Worm (Caenorhabditis elegans) whole organism, young adult: ENCODE measurements around the gene K03D3.2.

Experiments used
- C06A6.2 ChIP-seq: fragments of 200-800 bp; sonication (Bioruptor generic); conservative IDR thresholded peaks from 2 replicates; pipeline ENCODE4 v1.3.6; 2022; ENCODE audit warnings: missing genetic modification characterization, missing compliant biosample characterization
- C17E4.6 ChIP-seq: fragments of 200-800 bp; sonication (Bioruptor generic); IDR thresholded peaks from 2 replicates; pipeline ENCODE4 v1.3.6; 2022; ENCODE audit warnings: missing genetic modification reagents, missing genetic modification characterization, missing compliant biosample characterization
- D2030.7 ChIP-seq: fragments of 200-800 bp; sonication (Bioruptor generic); IDR thresholded peaks from 2 replicates; pipeline ENCODE4 v1.3.6; 2022; ENCODE audit warnings: missing genetic modification reagents, missing genetic modification characterization, missing compliant biosample characterization
- F22D6.2 ChIP-seq: sonication (generic microtip); optimal IDR thresholded peaks from 2 replicates; lab custom pipeline; 2016; ENCODE audit warnings: mild to moderate bottlenecking, missing genetic modification characterization, missing compliant biosample characterization
- F52B5.7 ChIP-seq: sonication (generic microtip); optimal IDR thresholded peaks from 2 replicates; lab custom pipeline; 2016; ENCODE audit warnings: mild to moderate bottlenecking, missing genetic modification characterization, missing compliant biosample characterization
- T07F8.4 ChIP-seq: sonication (generic microtip); optimal IDR thresholded peaks from 2 replicates; lab custom pipeline; 2016; ENCODE audit warnings: mild to moderate bottlenecking, missing genetic modification characterization, moderate library complexity, missing compliant biosample characterization
- attf-5 ChIP-seq: fragments of 200-800 bp; sonication (Bioruptor generic); optimal IDR thresholded peaks from 2 replicates; lab custom pipeline; 2018; ENCODE audit warnings: mild to moderate bottlenecking, missing genetic modification characterization, missing compliant biosample characterization
- attf-6 ChIP-seq: fragments of 200-800 bp; sonication (Bioruptor generic); IDR thresholded peaks from 2 replicates; pipeline ENCODE4 v1.3.6; 2022; ENCODE audit warnings: missing genetic modification reagents, missing genetic modification characterization, missing compliant biosample characterization
- ccch-3 ChIP-seq: fragments of 200-800 bp; sonication (Bioruptor generic); optimal IDR thresholded peaks from 2 replicates; lab custom pipeline; 2018; ENCODE audit warnings: mild to moderate bottlenecking, missing genetic modification characterization, missing compliant biosample characterization
- egl-44 ChIP-seq: fragments of 200-800 bp; sonication (Bioruptor generic); IDR thresholded peaks from 2 replicates; pipeline ENCODE4 v1.3.6; 2022; ENCODE audit warnings: missing genetic modification reagents, missing genetic modification characterization, missing compliant biosample characterization
- fkh-3 ChIP-seq: sonication (generic microtip); optimal IDR thresholded peaks from 2 replicates; lab custom pipeline; 2016; ENCODE audit warnings: mild to moderate bottlenecking, missing genetic modification characterization, missing compliant biosample characterization
- hrde-1 ChIP-seq: sonication (generic microtip); optimal IDR thresholded peaks from 2 replicates; lab custom pipeline; 2016; ENCODE audit warnings: missing genetic modification characterization, mild to moderate bottlenecking, missing compliant biosample characterization, moderate library complexity, missing genotype, missing genetic modification reagents, borderline replicate concordance
- hsf-1 ChIP-seq: fragments of 200-800 bp; sonication (Bioruptor generic); IDR thresholded peaks from 2 replicates; pipeline ENCODE4 v1.3.6; 2022; ENCODE audit warnings: missing genetic modification reagents, missing genetic modification characterization, missing compliant biosample characterization
- let-607 ChIP-seq, 2 experiments: fragments of 200-800 bp in 1 of 2; sonication (Bioruptor generic) in 1 of 2; sonication (generic microtip) in 1 of 2; optimal IDR thresholded peaks; 2 replicates each; lab custom pipeline; 2016 to 2018; ENCODE audit warnings: mild to moderate bottlenecking in 2 of 2, missing compliant biosample characterization in 2 of 2, missing genetic modification characterization in 2 of 2, moderate library complexity in 2 of 2, missing genotype in 1 of 2
- lir-1 ChIP-seq: fragments of 200-800 bp; sonication (Bioruptor generic); conservative IDR thresholded peaks from 2 replicates; pipeline ENCODE4 v1.3.6; 2022; ENCODE audit warnings: missing genetic modification reagents, missing genetic modification characterization, missing compliant biosample characterization
- madf-6 ChIP-seq: fragments of 200-800 bp; sonication (Bioruptor generic); IDR thresholded peaks from 2 replicates; pipeline ENCODE4 v1.3.6; 2022; ENCODE audit warnings: missing genetic modification reagents, missing genetic modification characterization, missing compliant biosample characterization
- mxl-1 ChIP-seq: sonication (generic microtip); optimal IDR thresholded peaks from 2 replicates; lab custom pipeline; 2016; ENCODE audit warnings: missing genetic modification characterization, missing compliant biosample characterization
- nfya-1 ChIP-seq: sonication (generic microtip); optimal IDR thresholded peaks from 2 replicates; lab custom pipeline; 2017; ENCODE audit warnings: antibody characterized with exemption, missing compliant biosample characterization, missing genetic modification characterization, borderline replicate concordance; ENCODE audit not compliant: insufficient read depth
- rcor-1 ChIP-seq: fragments of 200-800 bp; sonication (Bioruptor generic); IDR thresholded peaks from 2 replicates; pipeline ENCODE4 v1.3.6; 2022; ENCODE audit warnings: missing genetic modification reagents, missing genetic modification characterization, missing compliant biosample characterization
- rec-8 ChIP-seq, 2 experiments: sonication (generic microtip); optimal IDR thresholded peaks; 2 replicates each; lab custom pipeline; 2016; ENCODE audit warnings: mild to moderate bottlenecking in 2 of 2, missing genetic modification characterization in 2 of 2, missing genetic modification reagents in 2 of 2, missing genotype in 2 of 2, missing biosample characterization in 1 of 2, missing compliant biosample characterization in 1 of 2, moderate library complexity in 1 of 2
- snpc-4 ChIP-seq, 5 experiments: fragments of 150-350 bp in 1 of 5; sonication (generic microtip) in 4 of 5; optimal IDR thresholded peaks; 2 replicates each; lab custom pipeline; 2014 to 2018; ENCODE audit warnings: missing genetic modification characterization in 5 of 5, missing biosample characterization in 3 of 5, antibody characterized with exemption in 2 of 5, mild to moderate bottlenecking in 2 of 5, missing compliant biosample characterization in 2 of 5, missing genotype in 2 of 5, moderate library complexity in 2 of 5, missing genetic modification reagents in 1 of 5
- somi-1 ChIP-seq: fragments of 200-800 bp; sonication (Bioruptor generic); optimal IDR thresholded peaks from 2 replicates; lab custom pipeline; 2018; ENCODE audit warnings: mild to moderate bottlenecking, missing genetic modification characterization, missing compliant biosample characterization
- unc-62 ChIP-seq: fragments of 150-350 bp; optimal IDR thresholded peaks from 2 replicates; lab custom pipeline; 2014; ENCODE audit warnings: missing biosample characterization, missing genetic modification reagents, missing genetic modification characterization
- xnd-1 ChIP-seq: sonication (generic microtip); optimal IDR thresholded peaks from 2 replicates; lab custom pipeline; 2016; ENCODE audit warnings: missing genotype, missing genetic modification reagents, missing genetic modification characterization, missing compliant biosample characterization
- ztf-26 ChIP-seq: sonication (generic microtip); optimal IDR thresholded peaks from 2 replicates; lab custom pipeline; 2017; ENCODE audit warnings: missing genetic modification characterization, missing compliant biosample characterization
- ztf-28 ChIP-seq: fragments of 200-800 bp; sonication (Bioruptor generic); IDR thresholded peaks from 2 replicates; pipeline ENCODE4 v1.3.6; 2022; ENCODE audit warnings: missing genetic modification reagents, missing genetic modification characterization, missing compliant biosample characterization
- ztf-6 ChIP-seq: fragments of 200-800 bp; sonication (Bioruptor generic); IDR thresholded peaks from 2 replicates; pipeline ENCODE4 v1.3.6; 2022; ENCODE audit warnings: missing genetic modification reagents, missing genetic modification characterization, missing compliant biosample characterization

K03D3.2 gene

ce11 chrIV:16346514-16346913 lies 18.1 kb upstream of the K03D3.2 start, which contains the start of gene C35D6.3:
TSS of gene C35D6.3 (plus strand) at chrIV:16346814.
- TF ChIP-seq mxl-1 (no peak), attf-5 (GFP tag; lab: Kevin White, UChicago) (no peak), egl-44 (no peak), rec-8 (tag; optimal IDR thresholded peaks at IDR 0.05; lab: Kevin White, UChicago) (no peak), C17E4.6 (GFP tag; lab: Robert Waterston, UW) (no peak), ztf-26 (tag; lab: Kevin White, UChicago) (no peak), rcor-1 (no peak), nfya-1 (tag; lab: Kevin White, UChicago) (no peak), T07F8.4 (tag; lab: Kevin White, UChicago) (no peak), lir-1 (no peak), somi-1 (GFP tag; lab: Kevin White, UChicago) (no peak), xnd-1 (tag; lab: Kevin White, UChicago) (no peak)

DNA sequence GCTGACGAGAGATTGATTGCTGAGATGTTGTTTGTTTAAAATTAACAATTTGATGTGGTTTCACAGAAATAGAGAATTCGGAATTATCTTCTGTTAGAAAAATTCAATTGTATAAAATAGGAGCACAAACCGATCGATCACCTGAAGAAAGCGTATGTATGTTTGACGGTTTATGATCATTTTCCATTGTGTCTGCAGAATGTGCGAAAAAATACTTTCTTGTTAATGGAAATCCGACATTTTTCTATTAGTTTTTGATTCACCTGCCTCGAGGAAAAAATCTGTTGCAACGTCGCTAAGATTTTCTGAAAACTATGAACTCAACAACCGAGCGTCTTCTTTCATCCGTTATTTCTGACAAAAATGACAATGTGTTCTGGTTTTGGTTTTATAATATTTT lies 8.3 kb upstream of the K03D3.2 start, which contains the start of gene C35D6.13:
C35D6.13 (plus strand) TSS at position 301 of the 400 bp plus-strand sequence.
- TF ChIP-seq let-607 (tag; optimal IDR thresholded peaks at IDR 0.05; lab: Kevin White, UChicago) (no peak), madf-6 (GFP tag; lab: Robert Waterston, UW) (no peak), ztf-28 (GFP tag; lab: Robert Waterston, UW) (no peak)

DNA sequence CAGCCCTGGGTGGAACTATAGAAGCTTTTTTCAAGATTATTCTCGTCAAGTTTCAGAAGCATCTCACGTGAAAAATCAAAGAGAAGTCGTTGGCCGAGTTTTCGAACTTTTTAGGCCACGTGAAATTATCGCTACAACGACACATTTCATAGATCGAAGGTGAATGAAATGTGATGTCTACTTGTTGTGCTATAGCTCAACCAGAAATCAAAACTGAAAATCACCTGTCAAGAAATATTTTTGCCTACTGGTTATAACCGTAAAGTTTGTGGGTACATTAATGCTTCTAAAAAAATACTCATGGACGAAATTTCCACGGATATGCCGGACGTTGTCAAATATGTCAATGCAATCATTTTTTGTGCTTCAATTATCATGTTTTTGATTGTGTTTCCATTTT lies 6.6 kb upstream of the K03D3.2 start, which contains the start of gene srz-38:
srz-38 (plus strand) TSS at position 301 of the 400 bp plus-strand sequence.
- TF ChIP-seq ztf-28 (GFP tag; lab: Robert Waterston, UW) = no peak
- TF ChIP-seq hrde-1 (tag; lab: Kevin White, UChicago) = no peak
- no peak for TF ChIP-seq ccch-3
- no peak for TF ChIP-seq D2030.7 (GFP tag; lab: Robert Waterston, UW)
- TF ChIP-seq, all 124 proteins: peak for 0

DNA sequence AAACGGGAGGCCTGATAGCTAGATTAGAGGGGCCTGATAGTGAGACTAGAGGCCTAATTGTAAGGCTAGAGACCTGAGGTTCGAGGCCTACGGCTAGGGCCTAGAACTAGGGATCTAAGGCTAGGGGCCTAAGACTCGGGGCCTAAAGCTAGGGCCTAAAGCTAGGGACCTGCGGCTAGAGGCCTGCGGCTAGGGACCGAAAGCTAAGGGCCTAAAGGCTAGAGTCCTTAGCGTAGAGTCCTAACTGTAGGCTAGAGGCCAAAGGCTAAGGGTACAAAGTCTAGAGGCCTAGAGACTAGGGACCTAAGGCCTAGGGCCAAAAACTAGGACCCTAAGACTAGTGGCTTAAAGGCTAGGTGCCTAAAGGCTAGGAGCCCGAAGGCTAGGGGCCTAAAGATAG lies 4.7 kb upstream of the K03D3.2 start:
- TF ChIP-seq fkh-3 (tag; lab: Kevin White, UChicago) = peak; percentile 27
- no peak for TF ChIP-seq ztf-6 (GFP tag; lab: Robert Waterston, UW)
- TF ChIP-seq egl-44 = 0 out of 2 replicates have a peak, but pooled peaks have one; percentile 54
- TF ChIP-seq hsf-1 (GFP tag; lab: Robert Waterston, UW) = 0 out of 2 replicates have a peak, but pooled peaks have one; percentile 21

DNA sequence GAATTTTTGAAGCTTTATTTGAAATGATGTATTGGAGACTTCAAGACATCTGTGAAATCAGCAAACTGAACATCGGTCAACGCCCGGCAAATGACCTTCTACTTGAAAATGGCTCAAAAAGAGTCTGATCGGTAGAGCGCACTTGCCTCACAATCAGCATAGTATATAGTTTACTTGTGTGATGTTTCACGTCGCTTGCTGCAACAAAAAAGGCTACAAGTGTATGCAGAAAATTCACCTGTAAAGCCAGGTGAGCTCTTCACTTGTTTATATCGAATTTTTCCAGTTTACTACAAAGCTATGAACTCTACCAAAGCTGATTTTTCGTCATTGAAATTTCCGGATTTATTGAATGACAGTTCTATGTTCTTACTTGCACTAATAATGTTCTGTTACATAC lies 4.2 kb upstream of the K03D3.2 start, which contains the start of gene srz-71:
srz-71 (plus strand) TSS at position 301 of the 400 bp plus-strand sequence.
- TF ChIP-seq C06A6.2 = no peak
- no peak for TF ChIP-seq F52B5.7 (tag; lab: Kevin White, UChicago)
- TF ChIP-seq, all 124 proteins: peak for 0

- no peak for TF ChIP-seq unc-62 (GFP tag; lab: Kevin White, UChicago)
- no peak for TF ChIP-seq F22D6.2 (tag; lab: Kevin White, UChicago)
- TF ChIP-seq ztf-28 (GFP tag; lab: Robert Waterston, UW) = 0 out of 2 replicates have a peak, but pooled peaks have one; percentile 50
- TF ChIP-seq attf-6 (GFP tag; lab: Robert Waterston, UW) = 0 out of 2 replicates have a peak, but pooled peaks have one; percentile 19
- TF ChIP-seq snpc-4 (GFP tag; optimal IDR thresholded peaks at IDR 0.05; lab: Kevin White, UChicago) = no peak
- TF ChIP-seq snpc-4 (tag; optimal IDR thresholded peaks at IDR 0.05; lab: Kevin White, UChicago) = peak in 1 of 4 experiments; percentile 70
Observed at ce11 chrIV:16330508-16330907, 2.1 kb upstream of the K03D3.2 start.
